Worm (Caenorhabditis elegans): ENCODE results near the gene elb-1.

DNA sequence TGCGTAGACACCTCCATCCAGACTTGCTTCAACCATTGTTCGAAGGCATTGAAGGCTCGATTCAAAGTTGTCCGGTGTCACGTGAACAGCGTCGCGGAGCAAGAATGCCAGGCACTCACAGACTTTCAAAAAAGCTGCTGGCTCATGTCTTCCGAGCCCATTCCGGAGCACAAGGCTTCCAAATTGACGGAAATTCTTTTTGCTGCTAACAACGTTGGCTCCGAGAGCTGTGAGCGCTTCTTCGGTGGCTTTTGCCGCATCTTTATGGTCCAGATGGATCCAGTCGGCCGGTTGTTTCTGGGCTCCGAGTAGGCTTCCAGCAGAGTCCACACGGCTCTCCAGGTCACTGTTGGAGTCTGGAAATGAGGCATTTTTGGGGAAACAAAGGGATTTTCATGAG, 38.6 kb upstream of the elb-1 start:
- TF ChIP-seq nhr-237 (tag; optimal IDR thresholded peaks at IDR 0.05) (no peak), zag-1 (tag; optimal IDR thresholded peaks at IDR 0.05) (no peak), fos-1 (tag; optimal IDR thresholded peaks at IDR 0.05) (no peak), ZK546.5 (tag; optimal IDR thresholded peaks at IDR 0.05) (no peak), ceh-16 (tag; optimal IDR thresholded peaks at IDR 0.05) (no peak), fkh-10 (GFP tag; optimal IDR thresholded peaks at IDR 0.05) (no peak), skn-1 (tag; optimal IDR thresholded peaks at IDR 0.05) (no peak), elt-3 (tag; optimal IDR thresholded peaks at IDR 0.05) (no peak)
